Fruit fly (Drosophila melanogaster) whole organism, embryonic: ENCODE data around the gene CG15914.

Source experiments
- Atf3 ChIP-seq: fragments of 200-800 bp; sonication (Bioruptor generic); optimal IDR thresholded peaks from 3 replicates; lab custom pipeline; 2016; ENCODE audit warnings: missing biosample characterization, missing genetic modification characterization
- Atf6 ChIP-seq: fragments of 200-800 bp; sonication (Bioruptor generic); IDR thresholded peaks from 2 replicates; pipeline ENCODE4 v1.3.6; 2022; ENCODE audit warnings: missing biosample characterization, missing genetic modification characterization
- C15 ChIP-seq: fragments of 200-800 bp; sonication (Bioruptor generic); IDR thresholded peaks from 3 replicates; pipeline ENCODE4 v1.3.6; 2022; ENCODE audit warnings: missing biosample characterization, missing genetic modification characterization
- CG10274 ChIP-seq: fragments of 200-800 bp; sonication (Bioruptor generic); optimal IDR thresholded peaks from 3 replicates; lab custom pipeline; 2017; ENCODE audit warnings: missing biosample characterization, mild to moderate bottlenecking, missing genetic modification characterization
- CG10979 ChIP-seq: fragments of 200-800 bp; sonication (Bioruptor generic); optimal IDR thresholded peaks from 2 replicates; lab custom pipeline; 2018; ENCODE audit warnings: missing biosample characterization, mild to moderate bottlenecking, missing genetic modification characterization, moderate library complexity
- CG11398 ChIP-seq: fragments of 200-800 bp; sonication (Bioruptor generic); optimal IDR thresholded peaks from 2 replicates; lab custom pipeline; 2016; ENCODE audit warnings: missing biosample characterization, missing genetic modification characterization
- CG11456 ChIP-seq: fragments of 200-800 bp; sonication (Bioruptor generic); IDR thresholded peaks from 3 replicates; pipeline ENCODE4 v1.3.6; 2022; ENCODE audit warnings: missing biosample characterization, missing genetic modification characterization
- CG12219 ChIP-seq: fragments of 200-800 bp; sonication (Bioruptor generic); optimal IDR thresholded peaks from 3 replicates; lab custom pipeline; 2018; ENCODE audit warnings: missing biosample characterization, mild to moderate bottlenecking, missing genetic modification characterization
- CG12391 ChIP-seq: fragments of 200-800 bp; sonication (Bioruptor generic); optimal IDR thresholded peaks from 3 replicates; lab custom pipeline; 2018; ENCODE audit warnings: missing biosample characterization, mild to moderate bottlenecking, missing genetic modification characterization, moderate library complexity
- CG14050 ChIP-seq: fragments of 200-800 bp; sonication (Bioruptor generic); IDR thresholded peaks from 3 replicates; pipeline ENCODE4 v1.3.6; 2022; ENCODE audit warnings: missing biosample characterization, missing genetic modification characterization
- CG15011 ChIP-seq: fragments of 200-800 bp; sonication (Bioruptor generic); optimal IDR thresholded peaks from 3 replicates; lab custom pipeline; 2018; ENCODE audit warnings: missing biosample characterization, mild to moderate bottlenecking, missing genetic modification characterization
- CG15601 ChIP-seq: fragments of 200-800 bp; sonication (Bioruptor generic); optimal IDR thresholded peaks from 3 replicates; lab custom pipeline; 2019; ENCODE audit warnings: missing biosample characterization, mild to moderate bottlenecking, missing genetic modification characterization, moderate library complexity
- CG16779 ChIP-seq: fragments of 200-800 bp; sonication (Bioruptor generic); IDR thresholded peaks from 2 replicates; pipeline ENCODE4 v1.3.6; 2022; ENCODE audit warnings: missing biosample characterization, missing genetic modification characterization
- CG30431 ChIP-seq: fragments of 200-800 bp; sonication (Bioruptor generic); optimal IDR thresholded peaks from 2 replicates; lab custom pipeline; 2017; ENCODE audit warnings: missing biosample characterization, missing genetic modification characterization
- CG3281 ChIP-seq: fragments of 200-800 bp; sonication (Bioruptor generic); optimal IDR thresholded peaks from 3 replicates; lab custom pipeline; 2017; ENCODE audit warnings: missing biosample characterization, mild to moderate bottlenecking, missing genetic modification characterization
- CG4328 ChIP-seq: fragments of 200-800 bp; sonication (Bioruptor generic); optimal IDR thresholded peaks from 3 replicates; lab custom pipeline; 2017; ENCODE audit warnings: missing biosample characterization, missing genetic modification reagents, missing genetic modification characterization
- CG4360 ChIP-seq: fragments of 200-800 bp; sonication (Bioruptor generic); IDR thresholded peaks from 2 replicates; pipeline ENCODE4 v1.3.6; 2022; ENCODE audit warnings: missing biosample characterization, missing genetic modification characterization
- CG4404 ChIP-seq: fragments of 200-800 bp; sonication (Bioruptor generic); IDR thresholded peaks from 2 replicates; pipeline ENCODE4 v1.3.6; 2022; ENCODE audit warnings: missing biosample characterization, missing genetic modification characterization
- CG4617 ChIP-seq: fragments of 200-800 bp; sonication (Bioruptor generic); optimal IDR thresholded peaks from 3 replicates; lab custom pipeline; 2016; ENCODE audit warnings: missing biosample characterization, missing genetic modification characterization, borderline replicate concordance
- CG4854 ChIP-seq: fragments of 200-800 bp; sonication (Bioruptor generic); optimal IDR thresholded peaks from 2 replicates; lab custom pipeline; 2016; ENCODE audit warnings: missing biosample characterization, missing genetic modification characterization, inconsistent platforms
- CG6689 ChIP-seq: fragments of 200-800 bp; sonication (Bioruptor generic); IDR thresholded peaks from 2 replicates; pipeline ENCODE4 v1.3.6; 2022; ENCODE audit warnings: missing biosample characterization, missing genetic modification characterization
- CG6813 ChIP-seq: fragments of 200-800 bp; sonication (Bioruptor generic); optimal IDR thresholded peaks from 2 replicates; lab custom pipeline; 2017; ENCODE audit warnings: missing biosample characterization, missing genetic modification characterization, mild to moderate bottlenecking, moderate library complexity, missing genetic modification reagents
- CG9817 ChIP-seq: fragments of 200-800 bp; sonication (Bioruptor generic); optimal IDR thresholded peaks from 2 replicates; lab custom pipeline; 2018; ENCODE audit warnings: missing biosample characterization, mild to moderate bottlenecking, missing genetic modification characterization, moderate library complexity
- CTCF ChIP-seq: fragments of 200-800 bp; sonication (Bioruptor generic); optimal IDR thresholded peaks from 2 replicates; lab custom pipeline; 2017; ENCODE audit warnings: missing biosample characterization, mild to moderate bottlenecking, missing genetic modification characterization, moderate library complexity
- Fer2 ChIP-seq: fragments of 200-800 bp; sonication (Bioruptor generic); optimal IDR thresholded peaks from 2 replicates; lab custom pipeline; 2018; ENCODE audit warnings: missing biosample characterization, mild to moderate bottlenecking, missing genetic modification characterization, moderate library complexity
- Fer3 ChIP-seq: fragments of 200-800 bp; sonication (Bioruptor generic); optimal IDR thresholded peaks from 2 replicates; lab custom pipeline; 2018; ENCODE audit warnings: missing biosample characterization, mild to moderate bottlenecking, missing genetic modification characterization, moderate library complexity
- Hey ChIP-seq: fragments of 200-800 bp; sonication (Bioruptor generic); optimal IDR thresholded peaks from 3 replicates; lab custom pipeline; 2018; ENCODE audit warnings: missing biosample characterization, mild to moderate bottlenecking, missing genetic modification characterization
- HmgD ChIP-seq: fragments of 200-800 bp; sonication (Bioruptor generic); optimal IDR thresholded peaks from 3 replicates; lab custom pipeline; 2016; ENCODE audit warnings: missing biosample characterization, missing genetic modification characterization
- Kr ChIP-seq: fragments of 200-800 bp; sonication (Bioruptor generic); optimal IDR thresholded peaks from 2 replicates; lab custom pipeline; 2017; ENCODE audit warnings: missing biosample characterization, mild to moderate bottlenecking, missing genetic modification characterization
- MTF-1 ChIP-seq: fragments of 200-800 bp; sonication (Bioruptor generic); optimal IDR thresholded peaks from 2 replicates; lab custom pipeline; 2018; ENCODE audit warnings: missing biosample characterization, mild to moderate bottlenecking, missing genetic modification characterization, borderline replicate concordance
- Max ChIP-seq: fragments of 200-800 bp; sonication (Bioruptor generic); optimal IDR thresholded peaks from 2 replicates; lab custom pipeline; 2016; ENCODE audit warnings: missing biosample characterization, mild to moderate bottlenecking, missing genetic modification characterization
- Mrtf ChIP-seq: fragments of 200-800 bp; sonication (Bioruptor generic); IDR thresholded peaks from 3 replicates; pipeline ENCODE4 v1.3.6; 2022; ENCODE audit warnings: missing biosample characterization, missing genetic modification characterization
- Ptx1 ChIP-seq: fragments of 200-800 bp; sonication (Bioruptor generic); IDR thresholded peaks from 2 replicates; pipeline ENCODE4 v1.3.6; 2022; ENCODE audit warnings: missing biosample characterization, missing genetic modification characterization
- Sin3A ChIP-seq: fragments of >200 bp; optimal IDR thresholded peaks from 2 replicates; lab custom pipeline; 2018
- Sox102F ChIP-seq: fragments of 200-800 bp; sonication (Bioruptor generic); optimal IDR thresholded peaks from 2 replicates; lab custom pipeline; 2018; ENCODE audit warnings: missing biosample characterization, mild to moderate bottlenecking, missing genetic modification characterization, moderate library complexity
- Ssrp ChIP-seq: fragments of 200-800 bp; sonication (Bioruptor generic); optimal IDR thresholded peaks from 2 replicates; lab custom pipeline; 2018; ENCODE audit warnings: missing biosample characterization, mild to moderate bottlenecking, missing genetic modification characterization, moderate library complexity
- TFAM ChIP-seq: fragments of 200-800 bp; sonication (Bioruptor generic); optimal IDR thresholded peaks from 2 replicates; lab custom pipeline; 2017; ENCODE audit warnings: missing biosample characterization, missing genetic modification characterization, inconsistent platforms
- Xrp1 ChIP-seq: fragments of 200-800 bp; sonication (Bioruptor generic); IDR thresholded peaks from 2 replicates; pipeline ENCODE4 v1.3.6; 2022; ENCODE audit warnings: missing biosample characterization, missing genetic modification characterization
- ap ChIP-seq: fragments of 200-800 bp; sonication (Bioruptor generic); IDR thresholded peaks from 2 replicates; pipeline ENCODE4 v1.3.6; 2022; ENCODE audit warnings: missing biosample characterization, missing genetic modification characterization
- ato ChIP-seq: fragments of 200-800 bp; sonication (Bioruptor generic); IDR thresholded peaks from 2 replicates; pipeline ENCODE4 v1.3.6; 2022; ENCODE audit warnings: missing biosample characterization, missing genetic modification characterization; ENCODE audit not compliant: partially characterized antibody
- chif ChIP-seq, 2 experiments: fragments of 200-800 bp; sonication (Bioruptor generic); optimal IDR thresholded peaks; 3 replicates each; lab custom pipeline; 2016; ENCODE audit warnings: missing biosample characterization in 2 of 2, missing genetic modification characterization in 2 of 2
- dmrt11E ChIP-seq: fragments of 200-800 bp; sonication (Bioruptor generic); optimal IDR thresholded peaks from 3 replicates; lab custom pipeline; 2018; ENCODE audit warnings: missing biosample characterization, mild to moderate bottlenecking, missing genetic modification characterization, moderate library complexity
- grn ChIP-seq: fragments of 200-800 bp; sonication (Bioruptor generic); optimal IDR thresholded peaks from 3 replicates; lab custom pipeline; 2017; ENCODE audit warnings: missing biosample characterization, missing genetic modification characterization
- ken ChIP-seq: fragments of 200-800 bp; sonication (Bioruptor generic); IDR thresholded peaks from 3 replicates; pipeline ENCODE4 v1.3.6; 2022; ENCODE audit warnings: missing biosample characterization, missing genetic modification characterization
- phol ChIP-seq: fragments of 200-800 bp; sonication (Bioruptor generic); optimal IDR thresholded peaks from 3 replicates; lab custom pipeline; 2018; ENCODE audit warnings: missing biosample characterization, mild to moderate bottlenecking, missing genetic modification characterization, moderate library complexity
- run ChIP-seq: fragments of 200-800 bp; sonication (Bioruptor generic); optimal IDR thresholded peaks from 3 replicates; lab custom pipeline; 2018; ENCODE audit warnings: missing biosample characterization, mild to moderate bottlenecking, missing genetic modification characterization
- sd ChIP-seq: fragments of 200-800 bp; sonication (Bioruptor generic); optimal IDR thresholded peaks from 3 replicates; lab custom pipeline; 2018; ENCODE audit warnings: missing biosample characterization, mild to moderate bottlenecking, missing genetic modification characterization, moderate library complexity
- stwl ChIP-seq: fragments of 200-800 bp; sonication (Bioruptor generic); optimal IDR thresholded peaks from 3 replicates; lab custom pipeline; 2018; ENCODE audit warnings: missing biosample characterization, mild to moderate bottlenecking, missing genetic modification characterization, moderate library complexity
- tgo ChIP-seq: fragments of 200-800 bp; sonication (Bioruptor generic); IDR thresholded peaks from 3 replicates; pipeline ENCODE4 v1.3.6; 2022; ENCODE audit warnings: missing biosample characterization, missing genetic modification characterization
- tin ChIP-seq: fragments of 200-800 bp; sonication (Bioruptor generic); optimal IDR thresholded peaks from 3 replicates; lab custom pipeline; 2016; ENCODE audit warnings: missing biosample characterization, missing genetic modification characterization
- ttk ChIP-seq: fragments of 200-800 bp; sonication (Bioruptor generic); IDR thresholded peaks from 2 replicates; pipeline ENCODE4 v2.1.2; 2022; ENCODE audit warnings: missing biosample characterization, missing genetic modification characterization
- zfh1 ChIP-seq: fragments of 200-800 bp; sonication (Bioruptor generic); IDR thresholded peaks from 3 replicates; pipeline ENCODE4 v1.3.6; 2022; ENCODE audit warnings: missing biosample characterization, missing genetic modification characterization

Gene CG15914

dm6 chrX:15867863-15868262 is 14.6 kb downstream of the CG15914 start, which contains the start of gene Gapdh2 (continued):
- TF ChIP-seq zfh1 (GFP tag; lab: Robert Waterston, UW) (peak; percentile 98), phol (tag; lab: Kevin White, UChicago) (peak; percentile 97), CG12219 (GFP tag; lab: Kevin White, UChicago) (peak; percentile 100), CG10274 (GFP tag; lab: Kevin White, UChicago) (peak; percentile 95), CG30431 (GFP tag; lab: Kevin White, UChicago) (no peak), CG4617 (GFP tag; lab: Kevin White, UChicago) (peak; percentile 95), CTCF (peak; percentile 81), CG4854 (GFP tag; lab: Kevin White, UChicago) (peak; percentile 98), TFAM (GFP tag; lab: Kevin White, UChicago) (peak; percentile 89), MTF-1 (GFP tag; lab: Kevin White, UChicago) (peak; percentile 98), run (peak; percentile 100), Kr (GFP tag; lab: Kevin White, UChicago) (no peak), Atf6 (GFP tag; lab: Robert Waterston, UW) (peak; percentile 100), C15 (GFP tag; lab: Robert Waterston, UW) (peak; percentile 98), ken (peak; percentile 98; the same call in 2 of the 3 replicates), ap (peak; percentile 98), Ssrp (tag; lab: Kevin White, UChicago) (peak; percentile 97), Ptx1 (GFP tag; lab: Robert Waterston, UW) (peak; percentile 98), Sox102F (GFP tag; lab: Kevin White, UChicago) (peak; percentile 100), grn (peak; percentile 91), Fer2 (peak; percentile 100), CG14050 (GFP tag; lab: Robert Waterston, UW) (peak; percentile 99), HmgD (GFP tag; lab: Kevin White, UChicago) (peak; percentile 68), CG15601 (tag; lab: Kevin White, UChicago) (peak; percentile 99), CG16779 (GFP tag; lab: Robert Waterston, UW) (peak; percentile 99), Atf3 (GFP tag; lab: Kevin White, UChicago) (peak; percentile 91), stwl (tag; lab: Kevin White, UChicago) (no peak), chif (GFP tag; optimal IDR thresholded peaks at IDR 0.05; lab: Kevin White, UChicago) (peak; percentile 95 to 96), tgo (peak; percentile 99), Sin3A (no peak), Mrtf (GFP tag; lab: Robert Waterston, UW) (peak; percentile 98), CG15011 (GFP tag; lab: Kevin White, UChicago) (peak; percentile 99), CG11398 (peak; percentile 93), CG6689 (GFP tag; lab: Robert Waterston, UW) (peak; percentile 98), Hey (tag; lab: Kevin White, UChicago) (peak; percentile 98), dmrt11E (tag; lab: Kevin White, UChicago) (peak; percentile 66), CG3281 (GFP tag; lab: Kevin White, UChicago) (peak; percentile 100), Max (GFP tag; lab: Kevin White, UChicago) (peak; percentile 99), CG10979 (tag; lab: Kevin White, UChicago) (peak; percentile 98), ato (GFP tag; lab: Robert Waterston, UW) (no peak), CG4360 (GFP tag; lab: Robert Waterston, UW) (peak; percentile 87), CG11456 (GFP tag; lab: Robert Waterston, UW) (peak; percentile 98; the same call in 2 of the 3 replicates), sd (tag; lab: Kevin White, UChicago) (peak; percentile 99), CG9817 (peak; percentile 99), CG12391 (tag; lab: Kevin White, UChicago) (peak; percentile 99), tin (GFP tag; lab: Kevin White, UChicago) (peak; percentile 98), CG4404 (GFP tag; lab: Robert Waterston, UW) (peak; percentile 88), Xrp1 (peak; percentile 99), CG4328 (GFP tag; lab: Kevin White, UChicago) (peak; percentile 100), CG6813 (peak; percentile 100), ttk (GFP tag; lab: Robert Waterston, UW) (peak; percentile 98), Fer3 (peak; percentile 100)
